Worm (Caenorhabditis elegans): ENCODE measurements around the gene srxa-15.

Gene srxa-15

DNA sequence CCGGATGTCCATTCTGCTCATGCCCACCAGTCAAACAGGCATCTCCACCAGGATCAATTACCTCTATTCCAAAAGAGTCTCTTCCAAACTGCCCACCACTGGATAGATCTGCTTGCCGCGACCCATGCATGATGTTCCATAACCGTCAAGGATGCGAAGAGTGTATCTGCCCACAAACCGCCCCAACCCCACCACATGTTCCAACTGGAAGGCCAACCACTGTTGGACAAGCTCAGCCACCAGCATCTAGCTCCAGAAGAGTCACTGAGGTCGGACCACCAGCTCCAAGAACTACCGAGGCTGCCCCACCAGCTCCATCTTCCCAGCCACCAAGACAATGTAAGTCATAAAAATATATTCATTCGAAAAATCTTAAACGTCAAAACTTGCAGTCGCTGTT, 28.6 kb downstream of the srxa-15 start:
- TF ChIP-seq egl-27 (tag; optimal IDR thresholded peaks at IDR 0.05) (no peak), hmg-11 (tag; optimal IDR thresholded peaks at IDR 0.05) (no peak), lsy-12 (tag; optimal IDR thresholded peaks at IDR 0.05) (no peak), nhr-23 (tag; optimal IDR thresholded peaks at IDR 0.05) (no peak)

DNA sequence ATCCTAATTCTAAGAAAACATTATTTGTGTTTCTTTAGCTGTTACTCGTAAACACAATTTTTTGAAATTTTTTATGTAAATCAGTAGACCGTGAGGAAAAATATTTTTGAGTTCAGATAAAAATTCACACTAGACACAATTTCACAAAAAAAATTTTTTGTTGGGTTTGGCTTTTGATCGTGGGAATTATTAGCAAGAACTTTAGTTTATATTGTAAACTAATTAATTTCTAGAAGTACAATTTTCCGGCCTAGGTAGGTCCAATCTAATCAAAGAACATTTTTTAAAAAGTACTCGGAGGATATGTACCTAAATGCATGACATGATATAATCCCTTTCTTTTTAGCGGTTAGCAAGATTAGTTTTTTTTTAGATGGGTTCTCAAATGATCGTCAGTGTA, 38.2 kb downstream of the srxa-15 start:
- TF ChIP-seq nhr-237 (tag; optimal IDR thresholded peaks at IDR 0.05) (no peak), elt-1 (tag; optimal IDR thresholded peaks at IDR 0.05) (no peak), nhr-43 (tag; optimal IDR thresholded peaks at IDR 0.05; ENCODE audit: poor library complexity, severe bottlenecking) (no peak), nhr-23 (tag; optimal IDR thresholded peaks at IDR 0.05) (no peak), nhr-11 (tag; optimal IDR thresholded peaks at IDR 0.05) (no peak), pha-4 (tag; optimal IDR thresholded peaks at IDR 0.05) (no peak), R02D3.7 (tag; optimal IDR thresholded peaks at IDR 0.05) (no peak), sea-2 (GFP tag; optimal IDR thresholded peaks at IDR 0.05) (no peak), snpc-4 (tag; optimal IDR thresholded peaks at IDR 0.05) (no peak), nhr-28 (tag; optimal IDR thresholded peaks at IDR 0.05) (no peak), tbx-2 (tag; optimal IDR thresholded peaks at IDR 0.05) (no peak), ceh-28 (tag; optimal IDR thresholded peaks at IDR 0.05) (no peak), eor-1 (tag; optimal IDR thresholded peaks at IDR 0.05) (no peak), daf-12 (tag; optimal IDR thresholded peaks at IDR 0.05) (no peak), nhr-12 (tag; optimal IDR thresholded peaks at IDR 0.05) (no peak), ztf-11 (tag; optimal IDR thresholded peaks at IDR 0.05) (no peak), lin-39 (tag; optimal IDR thresholded peaks at IDR 0.05) (no peak)

DNA sequence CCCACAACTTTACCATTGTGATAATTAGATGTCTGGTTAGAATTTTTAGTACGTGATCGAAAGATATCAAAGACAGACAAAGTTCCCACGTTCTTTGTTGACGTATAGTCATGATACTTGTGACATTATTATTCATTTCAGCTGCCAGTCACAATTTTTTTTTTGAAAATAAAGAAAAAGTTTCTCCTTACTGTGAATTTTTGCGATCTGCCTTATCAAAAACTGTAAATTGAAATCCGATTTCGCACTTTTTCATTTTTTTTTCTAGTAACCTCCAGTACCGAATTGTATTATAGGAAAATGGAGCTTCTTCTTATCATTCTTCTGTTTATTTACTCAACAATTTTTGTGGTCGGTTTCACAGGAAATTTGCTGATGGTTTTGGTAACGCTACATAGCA, 39.1 kb downstream of the srxa-15 start, which contains the start of gene srsx-35:
Gene srsx-35 (plus strand): TSS at position 301 of the 400 bp plus-strand sequence.
- no peak for TF ChIP-seq nhr-11 (tag; optimal IDR thresholded peaks at IDR 0.05)
- TF ChIP-seq R02D3.7 (tag; optimal IDR thresholded peaks at IDR 0.05), result no peak
- no peak for TF ChIP-seq elt-2 (tag; optimal IDR thresholded peaks at IDR 0.05)
- TF ChIP-seq nhr-28 (tag; optimal IDR thresholded peaks at IDR 0.05), result no peak
- no peak for TF ChIP-seq ceh-16 (tag; optimal IDR thresholded peaks at IDR 0.05)
- TF ChIP-seq fkh-2 (tag; optimal IDR thresholded peaks at IDR 0.05), result no peak
- TF ChIP-seq unc-39 (tag; optimal IDR thresholded peaks at IDR 0.05), result no peak
- TF ChIP-seq nhr-12 (tag; optimal IDR thresholded peaks at IDR 0.05), result no peak
- TF ChIP-seq lsy-12 (tag; optimal IDR thresholded peaks at IDR 0.05), result no peak
- TF ChIP-seq ceh-28 (tag; optimal IDR thresholded peaks at IDR 0.05), result no peak
- no peak for TF ChIP-seq fkh-10 (GFP tag; optimal IDR thresholded peaks at IDR 0.05)
- TF ChIP-seq tbx-2 (tag; optimal IDR thresholded peaks at IDR 0.05), result no peak

DNA sequence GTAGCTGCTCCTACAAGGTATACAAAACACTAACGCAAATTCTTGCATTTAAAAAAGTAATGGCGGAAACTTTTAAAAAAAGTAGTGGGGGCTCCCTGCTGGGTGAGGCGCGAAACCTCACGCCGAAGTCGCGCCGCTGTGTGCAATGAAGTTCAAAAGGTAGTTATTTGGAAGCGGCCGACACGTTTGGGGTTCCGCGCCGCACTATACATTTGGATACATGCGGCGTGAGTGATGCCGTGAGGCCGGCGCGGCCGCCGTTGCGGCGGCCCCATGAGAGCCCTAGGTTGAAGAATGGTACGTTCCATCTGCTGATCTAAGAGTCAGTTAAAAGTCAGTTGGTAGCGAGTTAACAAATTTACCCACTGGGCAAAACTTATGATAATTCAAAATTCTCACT, 39.8 kb downstream of the srxa-15 start:
- TF ChIP-seq snpc-4 (tag; optimal IDR thresholded peaks at IDR 0.05) (peak; percentile 2), zag-1 (tag; optimal IDR thresholded peaks at IDR 0.05) (no peak)

DNA sequence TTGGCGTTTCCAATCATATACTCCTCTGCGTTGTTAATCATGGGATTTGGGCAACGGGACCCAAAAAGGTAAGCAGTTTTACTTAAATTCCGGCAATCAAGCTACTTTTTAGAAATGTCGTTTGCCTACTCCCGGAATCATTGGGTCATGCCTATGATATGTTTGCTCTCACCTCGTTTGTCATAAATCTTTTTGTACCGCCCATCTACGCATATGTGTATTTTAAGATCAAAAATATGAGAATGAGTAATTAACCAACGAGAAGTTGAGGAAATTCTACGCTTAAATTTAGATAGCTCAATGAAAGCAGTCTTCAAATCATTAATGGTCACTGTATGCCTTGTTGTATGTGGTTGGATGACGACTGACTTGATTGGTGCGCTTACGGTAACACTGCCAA, 40.3 kb downstream of the srxa-15 start:
- no peak for TF ChIP-seq unc-39 (tag; optimal IDR thresholded peaks at IDR 0.05)
- no peak for TF ChIP-seq ceh-82 (tag; optimal IDR thresholded peaks at IDR 0.05)
- TF ChIP-seq sea-2 (GFP tag; optimal IDR thresholded peaks at IDR 0.05), result no peak

DNA sequence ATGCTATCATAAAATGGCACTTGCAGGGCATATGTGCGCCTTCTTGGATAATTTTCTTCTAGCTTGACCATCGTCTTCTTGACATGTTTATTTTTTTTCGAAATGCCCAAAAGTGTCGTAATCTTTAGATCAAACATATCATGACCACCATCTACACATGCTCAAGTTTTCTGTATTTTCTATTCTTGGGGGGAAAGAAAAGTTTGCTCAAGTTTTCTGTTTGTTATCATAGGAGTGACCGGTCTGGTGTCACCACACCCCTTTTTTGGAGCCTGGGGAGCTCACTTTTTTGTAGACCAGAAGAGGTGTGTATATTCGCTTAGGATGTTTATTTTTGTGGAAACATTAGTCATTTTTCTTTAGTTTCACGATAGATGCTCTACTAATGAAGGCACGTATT, 43.4 kb downstream of the srxa-15 start, which contains the start of gene klf-2:
Gene klf-2 (plus strand): TSS at position 301 of the 400 bp plus-strand sequence.
- TF ChIP-seq nhr-43 (tag; optimal IDR thresholded peaks at IDR 0.05; ENCODE audit: poor library complexity, severe bottlenecking) (no peak), sea-2 (GFP tag; optimal IDR thresholded peaks at IDR 0.05) (no peak), tbx-2 (tag; optimal IDR thresholded peaks at IDR 0.05) (no peak)

DNA sequence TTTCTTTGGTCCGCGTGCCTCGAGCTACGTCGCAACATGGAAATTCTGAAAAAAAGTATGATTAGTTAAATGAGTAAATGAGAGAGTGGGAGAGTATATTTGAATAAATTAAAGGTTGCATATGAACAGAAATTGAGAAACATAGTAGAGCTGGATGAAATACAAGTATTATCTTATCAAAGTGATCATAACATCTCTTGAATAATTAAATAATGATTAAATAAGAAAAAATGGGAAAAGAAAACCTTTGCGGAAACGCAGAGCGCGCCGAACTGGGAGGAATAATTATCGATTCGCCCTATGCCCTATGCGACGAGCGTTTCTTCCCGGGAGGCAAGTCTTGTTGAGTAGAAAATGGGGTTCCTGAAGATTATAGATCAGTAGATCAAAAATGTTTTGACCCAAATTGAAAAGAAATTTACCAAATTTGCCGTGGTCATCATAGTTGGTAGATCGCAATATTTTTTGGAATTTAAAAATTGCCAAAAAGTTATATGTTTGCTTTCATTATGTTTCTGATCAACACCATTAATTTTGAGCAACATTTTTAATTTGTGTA, 47.6 kb downstream of the srxa-15 start, which contains the start of gene F53F8.3:
Gene F53F8.3 (minus strand): TSS at position 51 of the 559 bp plus-strand sequence.
- TF ChIP-seq nhr-76 (tag; optimal IDR thresholded peaks at IDR 0.05), result no peak
- TF ChIP-seq nhr-23 (tag; optimal IDR thresholded peaks at IDR 0.05), result no peak
- TF ChIP-seq nhr-77 (tag; optimal IDR thresholded peaks at IDR 0.05), result no peak
- no peak for TF ChIP-seq ceh-28 (tag; optimal IDR thresholded peaks at IDR 0.05)

All from whole organism, L3 larva.